Fruit fly (Drosophila melanogaster): ENCODE measurements around the gene Nsun5.

Gene Nsun5

dm6 chr3R:19162135-19162616, at the start of gene Nsun5, which contains the start of gene CG42359:
TSS of gene Nsun5 (minus strand) at chr3R:19162300.
TSS of gene CG42359 (minus strand) at chr3R:19162300.
- TF ChIP-seq CG9948 (tag; optimal IDR thresholded peaks at IDR 0.05) (peak; percentile 67), CG32121 (GFP tag; IDR thresholded peaks at IDR 0.05) (peak; percentile 76), CG13204 (GFP tag; optimal IDR thresholded peaks at IDR 0.05) (no peak), fd96Ca (GFP tag; IDR thresholded peaks at IDR 0.05) (peak; percentile 54; the same call in 2 of the 3 replicates), CG17806 (tag; optimal IDR thresholded peaks at IDR 0.05) (peak; percentile 82), CG12605 (GFP tag; IDR thresholded peaks at IDR 0.05) (peak; percentile 72), CG15710 (tag; optimal IDR thresholded peaks at IDR 0.05) (peak; percentile 70), CG8159 (tag; optimal IDR thresholded peaks at IDR 0.05) (peak; percentile 100), gl (tag; optimal IDR thresholded peaks at IDR 0.05) (peak; percentile 51), CG14655 (GFP tag; optimal IDR thresholded peaks at IDR 0.05) (no peak), Pif1B (GFP tag; optimal IDR thresholded peaks at IDR 0.05) (peak; percentile 64), Ets98B (GFP tag; IDR thresholded peaks at IDR 0.05) (peak; percentile 84), CG10348 (GFP tag; IDR thresholded peaks at IDR 0.05) (no peak), rn (GFP tag; IDR thresholded peaks at IDR 0.05) (0 out of 2 replicates have a peak, but pooled peaks have one; percentile 29), Pif1A (GFP tag; optimal IDR thresholded peaks at IDR 0.05) (peak; percentile 79), EcR (GFP tag; optimal IDR thresholded peaks at IDR 0.05) (peak; percentile 24), Snoo (tag; optimal IDR thresholded peaks at IDR 0.05) (peak; percentile 57), D1 (tag; optimal IDR thresholded peaks at IDR 0.05) (peak; percentile 8), CG8301 (tag; optimal IDR thresholded peaks at IDR 0.05) (peak; percentile 78), CG4496 (GFP tag; IDR thresholded peaks at IDR 0.05) (peak; percentile 93), CG34367 (tag; optimal IDR thresholded peaks at IDR 0.05) (peak; percentile 67)

- peak; percentile 76 for TF ChIP-seq Snoo (tag; optimal IDR thresholded peaks at IDR 0.05)
- peak; percentile 86 for TF ChIP-seq Pif1A (GFP tag; optimal IDR thresholded peaks at IDR 0.05)
- peak; percentile 88 for TF ChIP-seq CG13204 (GFP tag; optimal IDR thresholded peaks at IDR 0.05)
- TF ChIP-seq CG17806 (tag; optimal IDR thresholded peaks at IDR 0.05), result peak; percentile 93
- peak; percentile 90 for TF ChIP-seq CG8301 (tag; optimal IDR thresholded peaks at IDR 0.05)
- TF ChIP-seq CG14655 (GFP tag; optimal IDR thresholded peaks at IDR 0.05), result peak; percentile 95
- peak; percentile 84 for TF ChIP-seq Pif1B (GFP tag; optimal IDR thresholded peaks at IDR 0.05)
- peak; percentile 77 for TF ChIP-seq fd96Ca (GFP tag; IDR thresholded peaks at IDR 0.05)
- peak; percentile 95 for TF ChIP-seq CG15710 (tag; optimal IDR thresholded peaks at IDR 0.05)
- TF ChIP-seq CG4496 (GFP tag; IDR thresholded peaks at IDR 0.05), result peak; percentile 78
- TF ChIP-seq CG10348 (GFP tag; IDR thresholded peaks at IDR 0.05), result no peak
- TF ChIP-seq EcR (GFP tag; optimal IDR thresholded peaks at IDR 0.05), result no peak
- peak; percentile 77 for TF ChIP-seq gl (tag; optimal IDR thresholded peaks at IDR 0.05)
- peak; percentile 82; the same call in 1 of the 2 replicates for TF ChIP-seq CG32121 (GFP tag; IDR thresholded peaks at IDR 0.05)
- TF ChIP-seq CG12605 (GFP tag; IDR thresholded peaks at IDR 0.05), result peak; percentile 65
- TF ChIP-seq D1 (tag; optimal IDR thresholded peaks at IDR 0.05), result peak; percentile 80
- TF ChIP-seq CG9948 (tag; optimal IDR thresholded peaks at IDR 0.05), result peak; percentile 95
- TF ChIP-seq CG8159 (tag; optimal IDR thresholded peaks at IDR 0.05), result peak; percentile 96
- TF ChIP-seq rn (GFP tag; IDR thresholded peaks at IDR 0.05), result peak; percentile 53; the same call in 1 of the 2 replicates
- TF ChIP-seq Ets98B (GFP tag; IDR thresholded peaks at IDR 0.05), result peak; percentile 76
- TF ChIP-seq CG34367 (tag; optimal IDR thresholded peaks at IDR 0.05), result peak; percentile 91
Observed at dm6 chr3R:19211778-19212177, 49.7 kb upstream of the Nsun5 start, which contains the start of gene cry. TSS of gene cry (plus strand) at chr3R:19212154.

dm6 chr3R:19190020-19190419, 27.9 kb upstream of the Nsun5 start:
- no peak for TF ChIP-seq Pif1A (GFP tag; optimal IDR thresholded peaks at IDR 0.05)

dm6 chr3R:19187717-19188149, 25.6 kb upstream of the Nsun5 start:
- TF ChIP-seq CG9948 (tag; optimal IDR thresholded peaks at IDR 0.05), result peak; percentile 87
- no peak for TF ChIP-seq fd96Ca (GFP tag; IDR thresholded peaks at IDR 0.05)
- TF ChIP-seq Ets98B (GFP tag; IDR thresholded peaks at IDR 0.05), result no peak
- peak; percentile 62 for TF ChIP-seq CG13204 (GFP tag; optimal IDR thresholded peaks at IDR 0.05)
- no peak for TF ChIP-seq rn (GFP tag; IDR thresholded peaks at IDR 0.05)
- TF ChIP-seq CG4496 (GFP tag; IDR thresholded peaks at IDR 0.05), result 0 out of 3 replicates have a peak, but pooled peaks have one; percentile 24
- peak; percentile 90 for TF ChIP-seq CG17806 (tag; optimal IDR thresholded peaks at IDR 0.05)
- TF ChIP-seq CG32121 (GFP tag; IDR thresholded peaks at IDR 0.05), result no peak
- peak; percentile 90 for TF ChIP-seq CG14655 (GFP tag; optimal IDR thresholded peaks at IDR 0.05)
- TF ChIP-seq CG8159 (tag; optimal IDR thresholded peaks at IDR 0.05), result peak; percentile 90
- TF ChIP-seq Snoo (tag; optimal IDR thresholded peaks at IDR 0.05), result peak; percentile 25
- peak; percentile 81 for TF ChIP-seq Pif1A (GFP tag; optimal IDR thresholded peaks at IDR 0.05)
- peak; percentile 85 for TF ChIP-seq CG15710 (tag; optimal IDR thresholded peaks at IDR 0.05)
- TF ChIP-seq EcR (GFP tag; optimal IDR thresholded peaks at IDR 0.05), result no peak
- TF ChIP-seq CG10348 (GFP tag; IDR thresholded peaks at IDR 0.05), result no peak
- TF ChIP-seq CG12605 (GFP tag; IDR thresholded peaks at IDR 0.05), result no peak
- peak; percentile 87 for TF ChIP-seq CG8301 (tag; optimal IDR thresholded peaks at IDR 0.05)
- peak; percentile 63 for TF ChIP-seq D1 (tag; optimal IDR thresholded peaks at IDR 0.05)
- peak; percentile 85 for TF ChIP-seq CG34367 (tag; optimal IDR thresholded peaks at IDR 0.05)
- peak; percentile 75 for TF ChIP-seq Pif1B (GFP tag; optimal IDR thresholded peaks at IDR 0.05)
- peak; percentile 5 for TF ChIP-seq gl (tag; optimal IDR thresholded peaks at IDR 0.05)

dm6 chr3R:19182848-19183247, 20.7 kb upstream of the Nsun5 start:
- TF ChIP-seq CG8301 (tag; optimal IDR thresholded peaks at IDR 0.05) (no peak), Pif1A (GFP tag; optimal IDR thresholded peaks at IDR 0.05) (no peak), CG8159 (tag; optimal IDR thresholded peaks at IDR 0.05) (no peak), CG17806 (tag; optimal IDR thresholded peaks at IDR 0.05) (no peak), Ets98B (GFP tag; IDR thresholded peaks at IDR 0.05) (no peak), CG9948 (tag; optimal IDR thresholded peaks at IDR 0.05) (no peak), CG15710 (tag; optimal IDR thresholded peaks at IDR 0.05) (no peak), EcR (GFP tag; optimal IDR thresholded peaks at IDR 0.05) (no peak)
